Fruit fly (Drosophila melanogaster) whole organism, adult: ENCODE data around the gene CG42337.
A peak's percentile ranks its signal among the peaks of the same experiment; 100 is the strongest.

Experiments used
- CG11617 ChIP-seq: fragments of 200-800 bp; sonication (Bioruptor generic); optimal IDR thresholded peaks from 2 replicates; lab custom pipeline; 2017; ENCODE audit warnings: mild to moderate bottlenecking, missing biosample characterization, missing genetic modification reagents, missing genetic modification characterization
- CG12768 ChIP-seq: fragments of 200-800 bp; sonication (Bioruptor generic); optimal IDR thresholded peaks from 2 replicates; lab custom pipeline; 2017; ENCODE audit warnings: missing biosample characterization, missing genetic modification characterization, mild to moderate bottlenecking, moderate library complexity, missing genetic modification reagents
- CG14711 ChIP-seq: fragments of 200-800 bp; sonication (Bioruptor generic); optimal IDR thresholded peaks from 2 replicates; lab custom pipeline; 2018; ENCODE audit warnings: missing biosample characterization, mild to moderate bottlenecking, missing genetic modification characterization, moderate library complexity
- CG1620 ChIP-seq: fragments of 200-800 bp; sonication (Bioruptor generic); optimal IDR thresholded peaks from 2 replicates; lab custom pipeline; 2016; ENCODE audit warnings: missing biosample characterization, missing genetic modification characterization
- CG33017 ChIP-seq: fragments of 200-800 bp; sonication (Bioruptor generic); optimal IDR thresholded peaks from 2 replicates; lab custom pipeline; 2018; ENCODE audit warnings: missing biosample characterization, mild to moderate bottlenecking, missing genetic modification characterization, moderate library complexity
- CG5204 ChIP-seq: fragments of 200-800 bp; sonication (Bioruptor generic); optimal IDR thresholded peaks from 2 replicates; lab custom pipeline; 2016; ENCODE audit warnings: missing biosample characterization, missing genetic modification characterization
- CG7045 ChIP-seq: fragments of 200-800 bp; sonication (Bioruptor generic); optimal IDR thresholded peaks from 2 replicates; lab custom pipeline; 2017; ENCODE audit warnings: missing biosample characterization, mild to moderate bottlenecking, missing genetic modification characterization
- CG7101 ChIP-seq: fragments of 200-800 bp; sonication (Bioruptor generic); optimal IDR thresholded peaks from 2 replicates; lab custom pipeline; 2018; ENCODE audit warnings: missing biosample characterization, mild to moderate bottlenecking, missing genetic modification characterization, moderate library complexity
- Clk ChIP-seq: fragments of 200-800 bp; sonication (Bioruptor generic); optimal IDR thresholded peaks from 2 replicates; lab custom pipeline; 2017; ENCODE audit warnings: missing biosample characterization, missing genetic modification characterization
- Crg-1 ChIP-seq: fragments of 200-800 bp; sonication (Bioruptor generic); optimal IDR thresholded peaks from 2 replicates; lab custom pipeline; 2016; ENCODE audit warnings: missing biosample characterization, missing genetic modification characterization
- Hr96 ChIP-seq: fragments of 200-800 bp; sonication (Bioruptor generic); optimal IDR thresholded peaks from 2 replicates; lab custom pipeline; 2016; ENCODE audit warnings: missing biosample characterization, missing genetic modification characterization
- Mnt ChIP-seq: fragments of 200-800 bp; sonication (Bioruptor generic); optimal IDR thresholded peaks from 2 replicates; lab custom pipeline; 2016; ENCODE audit warnings: missing biosample characterization, mild to moderate bottlenecking, missing genetic modification characterization
- bab1 ChIP-seq: fragments of 200-800 bp; sonication (Bioruptor generic); optimal IDR thresholded peaks from 3 replicates; lab custom pipeline; 2019; ENCODE audit warnings: missing biosample characterization, mild to moderate bottlenecking, missing genetic modification characterization, moderate library complexity
- cic ChIP-seq: fragments of 200-800 bp; sonication (Bioruptor generic); optimal IDR thresholded peaks from 2 replicates; lab custom pipeline; 2017; ENCODE audit warnings: missing biosample characterization, mild to moderate bottlenecking, missing genetic modification characterization, moderate library complexity
- cnc ChIP-seq, 2 experiments: fragments of >200 bp; optimal IDR thresholded peaks; 2 replicates each; lab custom pipeline; 2017
- kay ChIP-seq: fragments of 200-800 bp; sonication (Bioruptor generic); peaks from one replicate; lab custom pipeline; 2016; ENCODE audit warnings: missing biosample characterization, missing genetic modification characterization, borderline replicate concordance
- ovo ChIP-seq: fragments of 200-800 bp; sonication (Bioruptor generic); optimal IDR thresholded peaks from 2 replicates; lab custom pipeline; 2016; ENCODE audit warnings: missing biosample characterization, missing genetic modification characterization
- pad ChIP-seq: fragments of 200-800 bp; sonication (Bioruptor generic); optimal IDR thresholded peaks from 3 replicates; lab custom pipeline; 2017; ENCODE audit warnings: missing biosample characterization, missing genetic modification characterization, mild to moderate bottlenecking, moderate library complexity, missing genetic modification reagents
- tj ChIP-seq: fragments of 200-800 bp; sonication (Bioruptor generic); optimal IDR thresholded peaks from 3 replicates; lab custom pipeline; 2017; ENCODE audit warnings: missing biosample characterization, mild to moderate bottlenecking, missing genetic modification characterization, moderate library complexity
- toe ChIP-seq: fragments of 200-800 bp; sonication (Bioruptor generic); optimal IDR thresholded peaks from 2 replicates; lab custom pipeline; 2016; ENCODE audit warnings: missing biosample characterization, missing genetic modification characterization

The CG42337 gene

DNA sequence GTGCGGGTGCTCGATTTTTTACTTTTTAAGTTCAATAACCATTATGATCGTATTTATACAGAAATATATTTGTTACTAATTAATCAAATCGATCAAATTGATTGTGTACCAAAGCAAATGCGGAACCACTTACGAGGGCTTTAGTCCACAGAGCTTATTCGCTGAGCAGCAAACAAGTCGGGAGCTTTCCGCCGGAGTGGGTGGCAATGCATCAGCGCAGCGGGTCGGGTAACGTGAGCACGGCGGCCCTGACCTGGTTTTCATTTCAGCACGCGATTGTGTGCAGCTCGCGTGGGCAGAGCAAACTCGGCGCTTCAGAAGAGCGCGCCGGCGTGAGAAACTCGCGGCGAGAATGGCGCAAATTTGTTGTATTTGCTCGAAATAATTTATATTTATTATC, 26.0 kb upstream of the CG42337 start:
- TF ChIP-seq cic (GFP tag; lab: Kevin White, UChicago): peak; percentile 0
- no peak for TF ChIP-seq ovo (GFP tag; lab: Kevin White, UChicago)

DNA sequence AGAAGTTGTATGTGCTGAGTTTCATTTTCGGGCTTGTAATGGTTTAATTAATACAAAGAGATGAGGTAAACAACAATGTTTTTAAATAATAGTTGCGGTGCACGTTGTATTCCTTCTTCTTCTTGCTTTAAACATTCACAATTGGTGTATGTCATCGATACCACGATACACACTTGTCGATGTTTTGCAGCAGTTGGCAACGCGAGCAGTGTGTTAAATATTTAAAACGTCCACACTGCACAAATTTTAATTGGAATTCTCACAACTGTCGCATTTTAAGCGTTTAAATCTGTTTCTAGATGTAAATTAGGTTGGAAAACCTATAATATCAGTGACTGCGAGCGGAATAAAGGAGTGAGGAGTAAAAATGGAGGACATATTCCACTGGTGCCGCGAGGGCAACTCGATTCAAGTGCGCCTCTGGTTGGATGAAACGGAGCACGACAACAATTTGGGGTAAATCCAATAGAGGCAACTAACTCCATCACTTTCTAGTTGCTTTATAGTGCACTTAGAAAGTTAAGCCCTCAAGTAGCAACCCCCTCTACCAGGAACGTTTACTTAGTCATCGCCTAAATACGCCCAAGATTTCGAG, 23.6 kb upstream of the CG42337 start, which contains the start of the genes Trmt112 and Ilk:
Gene Trmt112 (minus strand): TSS at position 143 of the 595 bp plus-strand sequence.
Gene Ilk (plus strand): TSS at position 205 of the 595 bp plus-strand sequence.
- no peak for TF ChIP-seq pad (GFP tag; lab: Kevin White, UChicago)
- TF ChIP-seq CG1620 (GFP tag; lab: Kevin White, UChicago): peak; percentile 5
- TF ChIP-seq Mnt (GFP tag; lab: Kevin White, UChicago): peak; percentile 88
- TF ChIP-seq bab1 (GFP tag; lab: Kevin White, UChicago): peak; percentile 39
- peak; percentile 1 for TF ChIP-seq tj (GFP tag; lab: Kevin White, UChicago)

- no peak for TF ChIP-seq ovo (GFP tag; lab: Kevin White, UChicago)
- TF ChIP-seq bab1 (GFP tag; lab: Kevin White, UChicago): no peak
- TF ChIP-seq CG1620 (GFP tag; lab: Kevin White, UChicago): no peak
- no peak for TF ChIP-seq CG12768 (GFP tag; lab: Kevin White, UChicago)
- TF ChIP-seq CG14711 (tag; lab: Kevin White, UChicago): no peak
- no peak for TF ChIP-seq pad (GFP tag; lab: Kevin White, UChicago)
- TF ChIP-seq CG5204 (GFP tag; lab: Kevin White, UChicago): no peak
- no peak for TF ChIP-seq CG7101
- no peak for TF ChIP-seq CG11617 (GFP tag; lab: Kevin White, UChicago)
- no peak for TF ChIP-seq Hr96 (GFP tag; lab: Kevin White, UChicago)
- no peak for TF ChIP-seq CG7045 (GFP tag; lab: Kevin White, UChicago)
Observed at dm6 chr3L:21209921-21210532, 16.9 kb upstream of the CG42337 start, which contains the start of the genes CG10510 and CG10508. CG10510 (minus strand) TSS chr3L:21210084. CG10508 (plus strand) TSS chr3L:21210215.

DNA sequence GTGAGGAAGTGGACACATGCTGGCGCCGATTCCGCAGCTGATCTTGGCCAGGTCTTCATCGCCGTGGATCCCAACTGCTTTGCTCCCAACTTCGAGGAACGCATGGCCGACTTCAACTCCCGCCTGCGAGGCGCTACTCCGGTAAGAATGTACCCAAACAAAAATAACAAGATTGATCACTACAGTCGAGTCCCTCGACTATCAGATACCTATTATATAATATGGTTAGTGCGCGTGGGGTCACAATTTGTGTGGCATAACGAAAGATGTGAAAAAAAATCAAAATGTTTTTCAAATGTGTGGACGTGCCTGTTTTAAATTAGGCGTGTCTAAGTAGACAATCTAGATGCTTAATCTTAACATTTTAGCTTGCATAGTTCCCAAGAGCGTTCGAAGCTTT, 13.3 kb upstream of the CG42337 start:
- TF ChIP-seq ovo (GFP tag; lab: Kevin White, UChicago): no peak
- TF ChIP-seq CG11617 (GFP tag; lab: Kevin White, UChicago): no peak
- TF ChIP-seq Crg-1 (GFP tag; lab: Kevin White, UChicago): no peak
- no peak for TF ChIP-seq tj (GFP tag; lab: Kevin White, UChicago)
- no peak for TF ChIP-seq CG33017 (tag; lab: Kevin White, UChicago)
- no peak for TF ChIP-seq toe
- no peak for TF ChIP-seq CG1620 (GFP tag; lab: Kevin White, UChicago)
- TF ChIP-seq cnc (optimal IDR thresholded peaks at IDR 0.05; lab: Kevin White, UChicago): no peak
- no peak for TF ChIP-seq cic (GFP tag; lab: Kevin White, UChicago)
- no peak for TF ChIP-seq CG14711 (tag; lab: Kevin White, UChicago)
- TF ChIP-seq pad (GFP tag; lab: Kevin White, UChicago): no peak
- TF ChIP-seq Hr96 (GFP tag; lab: Kevin White, UChicago): no peak
- TF ChIP-seq CG7101: no peak
- TF ChIP-seq CG12768 (GFP tag; lab: Kevin White, UChicago): no peak
- no peak for TF ChIP-seq CG7045 (GFP tag; lab: Kevin White, UChicago)

DNA sequence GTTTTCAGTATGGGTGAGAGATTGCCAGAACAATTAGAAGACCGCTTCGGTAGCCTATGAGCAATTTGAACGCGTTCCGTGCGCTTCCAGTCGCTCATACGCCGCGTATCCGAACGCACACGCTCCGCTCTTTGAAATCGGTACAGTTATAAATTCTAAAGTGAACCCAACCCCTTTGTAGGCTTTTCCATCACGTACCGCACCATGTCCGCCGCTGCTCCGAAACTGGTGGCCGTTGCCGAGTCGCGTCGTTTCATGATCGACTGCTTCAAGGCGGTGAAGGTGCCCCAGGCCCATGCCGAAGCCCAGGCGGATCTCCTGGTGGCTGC, 12.3 kb upstream of the CG42337 start:
- TF ChIP-seq Mnt (GFP tag; lab: Kevin White, UChicago) (no peak), ovo (GFP tag; lab: Kevin White, UChicago) (no peak), CG1620 (GFP tag; lab: Kevin White, UChicago) (no peak), Crg-1 (GFP tag; lab: Kevin White, UChicago) (no peak), Hr96 (GFP tag; lab: Kevin White, UChicago) (no peak), CG14711 (tag; lab: Kevin White, UChicago) (no peak), cic (GFP tag; lab: Kevin White, UChicago) (no peak), Clk (GFP tag; lab: Kevin White, UChicago) (no peak), cnc (optimal IDR thresholded peaks at IDR 0.05; lab: Kevin White, UChicago) (no peak), CG7045 (GFP tag; lab: Kevin White, UChicago) (no peak), pad (GFP tag; lab: Kevin White, UChicago) (no peak), CG7101 (no peak), CG5204 (GFP tag; lab: Kevin White, UChicago) (no peak)

DNA sequence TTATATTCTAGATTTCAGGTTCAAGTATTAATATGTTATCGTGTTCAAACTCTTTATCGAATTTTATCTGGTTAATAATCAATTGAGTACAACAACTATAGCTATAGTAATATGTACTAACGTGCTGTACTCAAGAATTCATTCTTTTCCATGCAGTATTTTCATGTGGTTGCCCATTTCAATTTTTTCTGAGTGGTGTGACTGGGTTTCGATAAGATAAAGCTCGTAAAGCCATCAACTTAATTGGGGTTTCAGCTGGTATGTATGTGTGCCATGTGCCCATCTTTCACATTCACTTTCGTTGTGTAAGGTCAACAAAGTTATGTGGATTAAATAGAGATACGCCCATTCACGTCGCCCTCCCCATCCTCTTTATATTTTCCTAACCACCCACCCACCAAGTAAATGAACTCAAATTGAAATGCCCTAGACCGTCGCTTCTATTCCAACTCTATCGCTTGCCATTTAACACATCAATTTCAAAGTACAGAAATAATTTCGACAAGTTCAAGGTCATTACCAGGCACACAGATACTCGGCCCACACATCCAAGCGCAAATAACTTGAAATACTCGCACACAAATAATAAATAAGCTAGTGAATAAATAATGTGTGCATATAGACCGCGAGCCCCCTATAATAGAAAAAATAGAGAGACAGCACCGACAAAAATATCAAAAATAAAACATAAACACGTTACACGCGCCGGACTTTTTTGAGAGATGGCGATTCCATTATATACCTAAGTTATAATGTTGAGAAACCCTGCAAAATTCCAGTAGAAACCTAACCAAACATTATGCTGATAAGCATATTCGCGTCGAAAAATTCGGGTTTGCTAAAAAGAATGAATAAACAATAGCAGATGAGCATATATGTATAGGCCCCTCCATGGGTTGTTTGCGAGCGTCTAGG, 11.7 kb upstream of the CG42337 start:
- TF ChIP-seq Clk (GFP tag; lab: Kevin White, UChicago) (no peak), toe (no peak), kay (no peak), CG7101 (peak; percentile 6), CG12768 (GFP tag; lab: Kevin White, UChicago) (peak; percentile 21), tj (GFP tag; lab: Kevin White, UChicago) (peak; percentile 81)
